Fruit fly (Drosophila melanogaster): ENCODE measurements around the gene Spt6.
A peak's percentile ranks its signal among the peaks of the same experiment; 100 is the strongest.

Gene Spt6

DNA sequence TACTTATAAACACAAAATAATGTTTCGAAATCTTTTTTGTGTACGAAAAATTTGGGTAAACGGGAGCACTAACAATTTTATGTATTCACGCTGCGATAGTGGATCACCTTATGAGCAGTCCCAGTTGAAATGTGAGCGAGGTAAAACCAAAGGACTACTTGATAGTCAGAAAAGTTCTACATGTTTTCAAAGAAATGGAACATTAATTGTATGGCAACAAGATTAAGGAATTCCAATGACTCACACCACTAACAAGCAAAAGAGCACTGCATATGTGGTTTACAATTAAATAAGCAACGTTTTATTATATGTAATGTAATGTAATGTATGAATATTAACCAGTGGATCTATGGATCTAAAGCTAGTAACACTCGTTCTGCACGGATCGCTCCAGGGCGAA lies 26.6 kb downstream of the Spt6 start, which contains the start of gene CG15892:
Gene CG15892 (minus strand): TSS at position 101 of the 400 bp plus-strand sequence.
- TF ChIP-seq CG1620 (GFP tag; optimal IDR thresholded peaks at IDR 0.05) (no peak), Crg-1 (GFP tag; optimal IDR thresholded peaks at IDR 0.05) (no peak)

DNA sequence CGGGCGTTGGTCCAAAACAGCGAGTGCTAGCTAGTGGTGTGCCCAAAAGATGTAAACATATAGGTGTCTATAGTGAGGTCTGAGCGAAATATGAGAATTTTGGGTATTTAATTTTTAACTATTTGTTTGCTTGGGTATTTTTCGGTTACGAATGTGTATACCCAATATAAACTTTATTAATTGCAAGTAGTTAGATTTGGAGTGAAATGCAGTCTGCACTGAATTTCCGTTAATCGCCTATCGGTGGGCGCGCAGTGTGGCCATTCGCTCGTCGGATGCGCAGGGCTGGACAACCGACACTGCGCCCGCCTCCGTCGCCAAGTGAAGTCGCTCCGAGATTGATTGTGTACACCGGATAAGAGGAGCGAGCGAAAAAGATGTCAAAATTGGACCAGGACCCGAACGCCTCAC lies 27.5 kb downstream of the Spt6 start, which contains the start of the genes CG15891 and CG3815:
Gene CG15891 (minus strand): TSS at position 217 of the 411 bp plus-strand sequence.
Gene CG3815 (plus strand): TSS at position 261 of the 411 bp plus-strand sequence.
- TF ChIP-seq CG33017 (tag; optimal IDR thresholded peaks at IDR 0.05) (peak; percentile 9), pad (GFP tag; optimal IDR thresholded peaks at IDR 0.05) (peak; percentile 59), Crg-1 (GFP tag; optimal IDR thresholded peaks at IDR 0.05) (peak; percentile 38), CG14711 (tag; optimal IDR thresholded peaks at IDR 0.05) (peak; percentile 60), CG7101 (tag; optimal IDR thresholded peaks at IDR 0.05) (peak; percentile 69), Mnt (GFP tag; optimal IDR thresholded peaks at IDR 0.05) (peak; percentile 39), CG1620 (GFP tag; optimal IDR thresholded peaks at IDR 0.05) (peak; percentile 53), ovo (GFP tag; optimal IDR thresholded peaks at IDR 0.05) (no peak), bab1 (GFP tag; optimal IDR thresholded peaks at IDR 0.05) (peak; percentile 73), CG7045 (GFP tag; optimal IDR thresholded peaks at IDR 0.05) (no peak), CG12768 (GFP tag; optimal IDR thresholded peaks at IDR 0.05) (peak; percentile 21), CG5204 (GFP tag; optimal IDR thresholded peaks at IDR 0.05) (no peak), tj (GFP tag; optimal IDR thresholded peaks at IDR 0.05) (peak; percentile 34), Hr96 (GFP tag; optimal IDR thresholded peaks at IDR 0.05) (no peak), Clk (GFP tag; optimal IDR thresholded peaks at IDR 0.05) (no peak), CG11617 (GFP tag; optimal IDR thresholded peaks at IDR 0.05) (peak; percentile 69), toe (GFP tag; optimal IDR thresholded peaks at IDR 0.05) (no peak), cic (GFP tag; optimal IDR thresholded peaks at IDR 0.05) (no peak), kay (GFP tag; ENCODE audit: borderline replicate concordance) (no peak), cnc (optimal IDR thresholded peaks at IDR 0.05) (no peak)

DNA sequence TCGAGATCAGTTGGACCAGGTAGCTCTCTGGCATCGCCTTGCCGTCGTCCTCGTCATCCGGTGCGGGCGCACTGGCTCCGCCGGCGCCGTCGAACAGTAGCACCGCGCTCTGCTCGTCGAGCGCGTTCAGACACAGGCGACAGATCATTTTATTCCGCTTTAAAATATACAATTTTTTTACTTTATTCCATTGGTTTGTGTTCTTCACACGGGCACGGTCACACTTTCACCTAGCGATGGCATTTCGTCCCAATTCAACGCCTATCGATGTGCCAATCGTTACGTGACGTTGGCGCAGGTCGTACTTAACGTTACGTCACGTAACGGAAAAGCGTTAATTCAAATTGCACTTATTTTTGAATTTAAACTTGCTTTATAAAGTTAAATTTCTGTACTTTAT lies 33.5 kb downstream of the Spt6 start, which contains the start of gene CG12219:
Gene CG12219 (minus strand): TSS at position 234 of the 400 bp plus-strand sequence.
- peak; percentile 8 for TF ChIP-seq bab1 (GFP tag; optimal IDR thresholded peaks at IDR 0.05)
- TF ChIP-seq tj (GFP tag; optimal IDR thresholded peaks at IDR 0.05): no peak

DNA sequence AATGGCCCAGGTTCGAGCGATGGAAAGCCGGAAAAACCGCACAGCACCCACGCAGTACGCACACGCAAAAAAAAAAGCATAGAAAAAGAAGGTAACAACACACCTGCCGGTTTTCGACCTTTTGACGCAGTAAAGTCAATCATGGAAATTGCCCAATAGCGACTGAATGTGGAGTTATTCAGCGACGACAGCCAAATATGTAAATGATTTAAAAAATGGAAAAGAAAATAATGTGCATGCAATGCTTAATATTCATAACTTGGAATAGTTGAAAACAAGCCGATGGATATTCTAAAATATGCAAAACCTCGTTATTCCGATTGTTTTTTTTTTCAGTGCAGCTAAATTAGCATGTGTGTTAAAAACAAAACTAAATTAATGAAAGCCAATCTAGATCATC lies 35.6 kb downstream of the Spt6 start:
- TF ChIP-seq tj (GFP tag; optimal IDR thresholded peaks at IDR 0.05) (no peak), toe (GFP tag; optimal IDR thresholded peaks at IDR 0.05) (no peak), CG7101 (tag; optimal IDR thresholded peaks at IDR 0.05) (no peak), Crg-1 (GFP tag; optimal IDR thresholded peaks at IDR 0.05) (no peak), cic (GFP tag; optimal IDR thresholded peaks at IDR 0.05) (no peak), CG7045 (GFP tag; optimal IDR thresholded peaks at IDR 0.05) (no peak), pad (GFP tag; optimal IDR thresholded peaks at IDR 0.05) (no peak), CG33017 (tag; optimal IDR thresholded peaks at IDR 0.05) (no peak)

DNA sequence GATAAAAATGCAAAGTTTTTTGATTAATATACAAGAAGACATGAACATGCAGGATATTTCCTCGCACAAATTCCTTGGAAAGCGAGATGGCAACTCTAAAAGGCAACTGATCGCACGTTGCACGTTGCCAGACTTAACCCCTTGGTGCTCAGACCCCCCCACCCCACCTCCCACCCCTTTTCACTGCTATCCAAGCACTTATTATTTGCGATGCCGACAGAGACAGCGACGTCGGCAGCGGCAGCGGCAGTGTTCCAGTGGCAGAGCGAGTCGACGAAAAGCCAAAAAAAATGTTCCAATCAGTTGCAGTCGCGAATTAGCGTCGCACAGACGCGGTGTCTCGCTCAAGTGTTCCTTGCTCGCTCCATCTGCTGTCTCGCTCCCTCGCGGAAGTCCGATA lies 36.1 kb downstream of the Spt6 start, which contains the start of gene CG3823:
Gene CG3823 (plus strand): TSS at position 301 of the 400 bp plus-strand sequence.
- TF ChIP-seq tj (GFP tag; optimal IDR thresholded peaks at IDR 0.05) (peak; percentile 65), Mnt (GFP tag; optimal IDR thresholded peaks at IDR 0.05) (no peak)

DNA sequence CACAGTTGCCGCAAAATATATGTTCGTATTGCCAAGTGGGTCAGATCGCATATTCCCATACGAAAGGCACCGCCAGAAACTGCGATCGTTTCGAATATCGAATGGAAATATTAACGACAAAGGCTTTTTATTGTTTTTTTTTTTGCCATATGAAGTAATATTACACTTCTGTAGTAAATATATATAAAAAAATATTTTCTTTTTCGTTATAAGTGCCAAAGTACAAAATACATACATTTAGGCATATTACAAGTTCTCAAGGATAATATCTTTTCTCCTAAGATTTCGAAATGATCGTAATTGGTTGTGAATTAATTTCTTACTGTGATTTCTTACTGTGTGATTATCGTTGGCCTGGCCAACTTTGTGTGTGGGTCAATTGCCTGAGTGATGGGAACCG lies 36.6 kb downstream of the Spt6 start:
- TF ChIP-seq CG5204 (GFP tag; optimal IDR thresholded peaks at IDR 0.05) (no peak), CG7045 (GFP tag; optimal IDR thresholded peaks at IDR 0.05) (no peak), pad (GFP tag; optimal IDR thresholded peaks at IDR 0.05) (no peak), toe (GFP tag; optimal IDR thresholded peaks at IDR 0.05) (no peak), CG1620 (GFP tag; optimal IDR thresholded peaks at IDR 0.05) (no peak), Hr96 (GFP tag; optimal IDR thresholded peaks at IDR 0.05) (no peak), bab1 (GFP tag; optimal IDR thresholded peaks at IDR 0.05) (no peak), ovo (GFP tag; optimal IDR thresholded peaks at IDR 0.05) (no peak), tj (GFP tag; optimal IDR thresholded peaks at IDR 0.05) (no peak), Mnt (GFP tag; optimal IDR thresholded peaks at IDR 0.05) (no peak), CG11617 (GFP tag; optimal IDR thresholded peaks at IDR 0.05) (no peak), CG14711 (tag; optimal IDR thresholded peaks at IDR 0.05) (no peak), cnc (optimal IDR thresholded peaks at IDR 0.05) (no peak), cic (GFP tag; optimal IDR thresholded peaks at IDR 0.05) (no peak), kay (GFP tag; ENCODE audit: borderline replicate concordance) (no peak)

DNA sequence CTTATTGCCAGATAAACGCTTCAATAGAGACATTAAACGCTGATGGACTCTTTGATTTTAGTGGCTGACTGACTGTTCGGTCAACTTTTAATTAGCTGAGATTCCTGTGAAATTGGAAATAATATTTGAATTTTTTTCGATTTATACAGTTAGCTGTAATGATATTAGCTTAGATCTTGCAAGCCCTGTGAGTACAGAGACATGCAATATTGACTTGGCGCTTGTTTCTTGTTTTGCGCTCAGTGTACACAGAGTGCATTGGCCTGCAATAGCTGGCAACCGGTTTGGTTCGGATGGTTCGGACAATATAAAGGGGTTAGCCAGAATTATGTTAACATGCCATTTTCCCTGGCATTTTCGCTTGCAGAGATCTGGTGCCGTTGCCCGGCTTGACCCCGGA lies 37.7 kb downstream of the Spt6 start:
- TF ChIP-seq Mnt (GFP tag; optimal IDR thresholded peaks at IDR 0.05) (no peak), CG5204 (GFP tag; optimal IDR thresholded peaks at IDR 0.05) (no peak), Crg-1 (GFP tag; optimal IDR thresholded peaks at IDR 0.05) (no peak), CG11617 (GFP tag; optimal IDR thresholded peaks at IDR 0.05) (no peak), CG1620 (GFP tag; optimal IDR thresholded peaks at IDR 0.05) (no peak), CG7045 (GFP tag; optimal IDR thresholded peaks at IDR 0.05) (no peak), ovo (GFP tag; optimal IDR thresholded peaks at IDR 0.05) (no peak)

DNA sequence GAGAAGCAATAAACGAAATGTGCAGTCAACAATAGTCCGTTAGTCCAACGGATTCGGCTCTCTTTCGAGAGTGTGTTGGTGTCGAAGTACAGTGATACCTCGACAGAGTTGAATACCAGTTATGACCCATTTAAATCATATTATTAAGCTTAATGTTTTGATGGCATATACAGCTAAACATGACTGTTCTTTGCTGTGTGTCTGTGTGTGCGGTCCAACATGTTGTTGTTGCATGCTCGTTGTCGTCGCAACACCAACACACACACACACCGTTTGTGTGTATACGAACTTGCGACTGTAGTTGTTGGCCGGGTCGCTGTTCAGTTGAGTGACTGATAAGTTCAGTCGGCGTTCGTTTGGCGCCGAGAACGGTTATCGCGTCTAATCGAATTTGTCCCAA lies 41.3 kb downstream of the Spt6 start, which contains the start of gene CG15894:
Gene CG15894 (plus strand): TSS at position 361 of the 400 bp plus-strand sequence.
- TF ChIP-seq kay (GFP tag; ENCODE audit: borderline replicate concordance) (peak; percentile 21), CG7101 (tag; optimal IDR thresholded peaks at IDR 0.05) (peak; percentile 29), toe (GFP tag; optimal IDR thresholded peaks at IDR 0.05) (no peak), cnc (optimal IDR thresholded peaks at IDR 0.05) (no peak), CG12768 (GFP tag; optimal IDR thresholded peaks at IDR 0.05) (peak; percentile 21)
